Worm (Caenorhabditis elegans): ENCODE results near the gene stg-2.

DNA sequence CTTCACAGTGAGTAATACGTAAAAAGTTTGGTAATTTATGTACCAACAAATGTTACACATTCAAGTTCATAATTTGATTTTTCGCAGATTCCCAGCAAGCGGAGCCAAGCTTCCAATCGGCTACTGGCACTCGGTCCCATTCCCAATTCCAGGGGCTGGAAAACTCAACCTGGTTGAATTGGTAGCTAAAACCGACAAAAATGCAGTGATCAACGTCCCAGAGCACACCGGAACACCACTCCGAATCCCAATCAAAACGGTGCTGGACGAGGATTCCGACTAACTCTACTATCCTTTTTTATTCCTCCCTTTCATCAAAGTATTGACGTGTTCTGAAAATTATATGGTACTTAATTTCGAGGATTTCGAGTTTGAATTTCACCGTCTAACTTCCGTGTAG lies 33.6 kb upstream of the stg-2 start:
- TF ChIP-seq madf-9 (GFP tag; conservative IDR thresholded peaks at IDR 0.05) (no peak), dmd-6 (GFP tag; IDR thresholded peaks at IDR 0.05) (no peak), ztf-7 (tag; optimal IDR thresholded peaks at IDR 0.05) (no peak), arid-1 (GFP tag; conservative IDR thresholded peaks at IDR 0.05) (no peak), saeg-2 (GFP tag; IDR thresholded peaks at IDR 0.05) (no peak), zag-1 (tag; optimal IDR thresholded peaks at IDR 0.05) (no peak), dmd-8 (GFP tag; IDR thresholded peaks at IDR 0.05) (no peak), fkh-10 (GFP tag; optimal IDR thresholded peaks at IDR 0.05) (no peak), lin-15B (tag; optimal IDR thresholded peaks at IDR 0.05) (no peak), nhr-25 (tag; optimal IDR thresholded peaks at IDR 0.05; ENCODE audit: borderline replicate concordance, insufficient read depth) (no peak), lim-7 (GFP tag; IDR thresholded peaks at IDR 0.05) (no peak), ztf-11 (tag; optimal IDR thresholded peaks at IDR 0.05) (no peak), ces-1 (GFP tag; optimal IDR thresholded peaks at IDR 0.05) (no peak)

Measured in whole organism, L4 larva.